Worm (Caenorhabditis elegans) whole organism, late embryonic: Measurements from ENCODE around the gene srj-42.

Experiments
- C38D4.7 ChIP-seq: fragments of 200-800 bp; sonication (Bioruptor generic); optimal IDR thresholded peaks from 2 replicates; lab custom pipeline; 2018; ENCODE audit warnings: mild to moderate bottlenecking, missing genetic modification characterization, moderate library complexity, missing compliant biosample characterization
- F13H6.1 ChIP-seq: sonication (generic microtip); optimal IDR thresholded peaks from 2 replicates; lab custom pipeline; 2016; ENCODE audit warnings: missing genetic modification characterization, missing compliant biosample characterization
- K09A11.1 ChIP-seq: sonication (generic microtip); optimal IDR thresholded peaks from 2 replicates; lab custom pipeline; 2017; ENCODE audit warnings: antibody characterized with exemption, mild to moderate bottlenecking, missing genetic modification characterization, missing compliant biosample characterization; ENCODE audit not compliant: insufficient read depth
- Y22D7AL.16 ChIP-seq: sonication (generic microtip); optimal IDR thresholded peaks from 2 replicates; lab custom pipeline; 2016; ENCODE audit warnings: missing genetic modification characterization, missing compliant biosample characterization
- ceh-14 ChIP-seq: sonication (generic microtip); optimal IDR thresholded peaks from 2 replicates; lab custom pipeline; 2016; ENCODE audit warnings: missing genotype, missing genetic modification characterization, missing compliant biosample characterization
- ceh-18 ChIP-seq: sonication (generic microtip); optimal IDR thresholded peaks from 2 replicates; lab custom pipeline; 2016; ENCODE audit warnings: missing genetic modification characterization, missing compliant biosample characterization
- ceh-19 ChIP-seq: fragments of 200-800 bp; sonication (Bioruptor generic); optimal IDR thresholded peaks from 2 replicates; lab custom pipeline; 2018; ENCODE audit warnings: mild to moderate bottlenecking, missing genetic modification characterization, missing compliant biosample characterization
- ceh-22 ChIP-seq: sonication (generic microtip); optimal IDR thresholded peaks from 2 replicates; lab custom pipeline; 2017; ENCODE audit warnings: missing biosample characterization, missing genetic modification characterization
- ceh-24 ChIP-seq: sonication (generic microtip); optimal IDR thresholded peaks from 2 replicates; lab custom pipeline; 2016; ENCODE audit warnings: mild to moderate bottlenecking, missing genetic modification characterization, missing compliant biosample characterization
- ceh-34 ChIP-seq: sonication (generic microtip); optimal IDR thresholded peaks from 2 replicates; lab custom pipeline; 2016; ENCODE audit warnings: mild to moderate bottlenecking, missing genetic modification characterization, missing compliant biosample characterization
- ceh-48 ChIP-seq: sonication (generic microtip); optimal IDR thresholded peaks from 2 replicates; lab custom pipeline; 2016; ENCODE audit warnings: missing genetic modification characterization, inconsistent platforms, missing compliant biosample characterization
- ceh-6 ChIP-seq: fragments of 200-800 bp; sonication (Bioruptor generic); optimal IDR thresholded peaks from 2 replicates; lab custom pipeline; 2018; ENCODE audit warnings: mild to moderate bottlenecking, missing genetic modification characterization, missing compliant biosample characterization
- ceh-9 ChIP-seq: sonication (generic microtip); optimal IDR thresholded peaks from 2 replicates; lab custom pipeline; 2016; ENCODE audit warnings: mild to moderate bottlenecking, missing genetic modification characterization, inconsistent platforms, missing compliant biosample characterization
- dve-1 ChIP-seq: sonication (generic microtip); optimal IDR thresholded peaks from 2 replicates; lab custom pipeline; 2017; ENCODE audit warnings: antibody characterized with exemption, mild to moderate bottlenecking, missing genetic modification characterization, missing compliant biosample characterization
- elt-2 ChIP-seq: sonication (generic microtip); optimal IDR thresholded peaks from 2 replicates; lab custom pipeline; 2016; ENCODE audit warnings: missing genetic modification reagents, missing genetic modification characterization, missing compliant biosample characterization
- eyg-1 ChIP-seq: sonication (generic microtip); optimal IDR thresholded peaks from 2 replicates; lab custom pipeline; 2016; ENCODE audit warnings: missing genotype, missing genetic modification characterization, missing compliant biosample characterization
- fkh-10 ChIP-seq: fragments of 150-350 bp; optimal IDR thresholded peaks from 2 replicates; lab custom pipeline; 2014; ENCODE audit warnings: missing biosample characterization, missing genetic modification reagents, missing genetic modification characterization
- fkh-6 ChIP-seq: sonication (generic microtip); optimal IDR thresholded peaks from 2 replicates; lab custom pipeline; 2016; ENCODE audit warnings: missing genetic modification characterization, missing compliant biosample characterization
- hlh-13 ChIP-seq: fragments of 200-800 bp; sonication (Bioruptor generic); optimal IDR thresholded peaks from 2 replicates; lab custom pipeline; 2018; ENCODE audit warnings: mild to moderate bottlenecking, missing genetic modification characterization, missing compliant biosample characterization
- hlh-15 ChIP-seq: sonication (generic microtip); optimal IDR thresholded peaks from 2 replicates; lab custom pipeline; 2016; ENCODE audit warnings: missing genetic modification characterization, missing compliant biosample characterization
- hlh-30 ChIP-seq: sonication (generic microtip); optimal IDR thresholded peaks from 2 replicates; lab custom pipeline; 2017; ENCODE audit warnings: antibody characterized with exemption, missing genetic modification characterization, missing compliant biosample characterization; ENCODE audit not compliant: insufficient read depth
- hlh-6 ChIP-seq: sonication (generic microtip); optimal IDR thresholded peaks from 2 replicates; lab custom pipeline; 2016; ENCODE audit warnings: missing genotype, missing genetic modification characterization, missing compliant biosample characterization
- lim-6 ChIP-seq: sonication (generic microtip); optimal IDR thresholded peaks from 2 replicates; lab custom pipeline; 2016; ENCODE audit warnings: missing genetic modification characterization, missing compliant biosample characterization
- madf-2 ChIP-seq: sonication (generic microtip); optimal IDR thresholded peaks from 2 replicates; lab custom pipeline; 2017; ENCODE audit warnings: missing genetic modification characterization, missing compliant biosample characterization
- mec-3 ChIP-seq: sonication (generic microtip); optimal IDR thresholded peaks from 2 replicates; lab custom pipeline; 2016; ENCODE audit warnings: borderline replicate concordance, missing genetic modification characterization, missing compliant biosample characterization
- nfya-1 ChIP-seq: sonication (generic microtip); optimal IDR thresholded peaks from 2 replicates; lab custom pipeline; 2017; ENCODE audit warnings: missing genetic modification characterization, mild to moderate bottlenecking, missing compliant biosample characterization, antibody characterized with exemption, moderate library complexity
- nhr-11 ChIP-seq: fragments of 150-350 bp; optimal IDR thresholded peaks from 2 replicates; lab custom pipeline; 2014; ENCODE audit warnings: missing biosample characterization, missing genetic modification characterization
- pax-1 ChIP-seq: fragments of 150-350 bp; optimal IDR thresholded peaks from 2 replicates; lab custom pipeline; 2014; ENCODE audit warnings: missing biosample characterization, missing genetic modification characterization
- pha-2 ChIP-seq: sonication (generic microtip); optimal IDR thresholded peaks from 2 replicates; lab custom pipeline; 2017; ENCODE audit warnings: mild to moderate bottlenecking, missing genetic modification characterization, missing compliant biosample characterization
- pros-1 ChIP-seq: fragments of 150-350 bp; optimal IDR thresholded peaks from 2 replicates; lab custom pipeline; 2014; ENCODE audit warnings: missing biosample characterization, missing genetic modification reagents, missing genetic modification characterization
- ref-2 ChIP-seq: sonication (generic microtip); optimal IDR thresholded peaks from 2 replicates; lab custom pipeline; 2016; ENCODE audit warnings: missing genetic modification characterization, missing compliant biosample characterization
- rnt-1 ChIP-seq: sonication (generic microtip); optimal IDR thresholded peaks from 2 replicates; lab custom pipeline; 2016; ENCODE audit warnings: missing genetic modification characterization, missing compliant biosample characterization
- sox-2 ChIP-seq: fragments of 200-800 bp; sonication (Bioruptor generic); IDR thresholded peaks from 2 replicates; pipeline ENCODE4 v1.3.6; 2022; ENCODE audit warnings: missing genetic modification reagents, missing genetic modification characterization, missing compliant biosample characterization
- sox-4 ChIP-seq: sonication (generic microtip); optimal IDR thresholded peaks from 2 replicates; lab custom pipeline; 2017; ENCODE audit warnings: mild to moderate bottlenecking, missing genetic modification characterization, inconsistent platforms, missing compliant biosample characterization
- syd-9 ChIP-seq: sonication (generic microtip); optimal IDR thresholded peaks from 2 replicates; lab custom pipeline; 2016; ENCODE audit warnings: mild to moderate bottlenecking, missing genetic modification characterization, moderate library complexity, missing compliant biosample characterization
- tbx-2 ChIP-seq: sonication (generic microtip); optimal IDR thresholded peaks from 2 replicates; lab custom pipeline; 2016; ENCODE audit warnings: missing genetic modification characterization, missing compliant biosample characterization
- tbx-7 ChIP-seq: sonication (generic microtip); optimal IDR thresholded peaks from 2 replicates; lab custom pipeline; 2016; ENCODE audit warnings: missing genotype, missing genetic modification characterization, missing compliant biosample characterization
- unc-3 ChIP-seq, 2 experiments: fragments of 200-800 bp in 1 of 2; sonication (Bioruptor generic) in 1 of 2; sonication (generic microtip) in 1 of 2; conservative IDR thresholded peaks in 1 of 2; optimal IDR thresholded peaks in 1 of 2; 2 replicates each; pipeline versions ENCODE4 v1.3.6 to Lab custom; 2016 to 2022; ENCODE audit warnings: missing compliant biosample characterization in 2 of 2, missing genetic modification characterization in 2 of 2, missing genetic modification reagents in 1 of 2
- unc-55 ChIP-seq: sonication (generic microtip); optimal IDR thresholded peaks from 2 replicates; lab custom pipeline; 2017; ENCODE audit warnings: missing biosample characterization, missing genetic modification reagents, missing genetic modification characterization
- unc-86 ChIP-seq: sonication (generic microtip); optimal IDR thresholded peaks from 2 replicates; lab custom pipeline; 2016; ENCODE audit warnings: missing genetic modification characterization, missing compliant biosample characterization

srj-42 gene

ce11 chrIV:15220253-15220652 lies 31.8 kb downstream of the srj-42 start, which contains the start of gene Y40H7A.11:
Gene Y40H7A.11 (minus strand): TSS chrIV:15220353.
- TF ChIP-seq unc-86 (tag; lab: Kevin White, UChicago) (no peak), hlh-13 (GFP tag; lab: Kevin White, UChicago) (no peak), sox-2 (GFP tag; lab: Robert Waterston, UW) (no peak), ceh-22 (tag; lab: Kevin White, UChicago) (no peak), Y22D7AL.16 (no peak), ceh-9 (tag; lab: Kevin White, UChicago) (no peak), ceh-18 (no peak)

ce11 chrIV:15215470-15215869 lies 36.6 kb downstream of the srj-42 start, which contains the start of gene Y40H7A.10:
Gene Y40H7A.10 (minus strand): TSS chrIV:15215597.
- TF ChIP-seq lim-6 (no peak), pros-1 (tag; lab: Kevin White, UChicago) (no peak), C38D4.7 (GFP tag; lab: Kevin White, UChicago) (no peak), hlh-30 (no peak), ceh-14 (no peak), ceh-9 (tag; lab: Kevin White, UChicago) (no peak), ceh-34 (tag; lab: Kevin White, UChicago) (no peak), tbx-7 (tag; lab: Kevin White, UChicago) (no peak)
- TF ChIP-seq, all 69 proteins: peak for 0

- TF ChIP-seq hlh-6 (no peak), mec-3 (tag; lab: Kevin White, UChicago) (no peak), lim-6 (no peak), nfya-1 (tag; lab: Kevin White, UChicago) (no peak), ceh-18 (no peak), Y22D7AL.16 (no peak), F13H6.1 (tag; lab: Kevin White, UChicago) (no peak), rnt-1 (tag; lab: Kevin White, UChicago) (no peak), ceh-48 (tag; lab: Kevin White, UChicago) (no peak), dve-1 (tag; lab: Kevin White, UChicago) (no peak), hlh-30 (no peak), eyg-1 (tag; lab: Kevin White, UChicago) (no peak), ceh-9 (tag; lab: Kevin White, UChicago) (no peak), elt-2 (tag; lab: Kevin White, UChicago) (no peak), pax-1 (tag; lab: Kevin White, UChicago) (no peak), nhr-11 (tag; lab: Kevin White, UChicago) (no peak)
Observed at ce11 chrIV:15214694-15215093, 37.4 kb downstream of the srj-42 start.

DNA sequence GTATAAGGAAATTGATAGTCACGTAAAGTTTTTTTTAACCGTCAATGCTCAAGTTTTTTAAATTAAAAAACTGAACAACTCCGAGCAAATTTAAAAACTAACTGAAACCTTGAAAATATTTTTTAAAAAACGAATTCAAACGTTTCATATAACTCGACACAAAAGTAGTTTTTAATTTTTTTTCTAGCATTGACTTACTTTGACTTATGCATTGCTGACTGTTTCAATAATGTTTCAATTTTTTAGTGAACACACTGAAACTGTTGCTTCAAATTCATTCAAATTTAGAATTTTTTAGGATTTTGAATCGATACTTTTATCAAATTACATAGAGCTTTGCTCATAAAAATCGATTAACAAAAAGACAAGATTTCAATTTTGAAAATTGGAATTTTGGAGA lies 41.6 kb downstream of the srj-42 start:
- no peak for TF ChIP-seq unc-55
- no peak for TF ChIP-seq fkh-6 (tag; lab: Kevin White, UChicago)
- no peak for TF ChIP-seq ceh-9 (tag; lab: Kevin White, UChicago)
- TF ChIP-seq tbx-7 (tag; lab: Kevin White, UChicago), result no peak
- TF ChIP-seq ceh-19 (GFP tag; lab: Kevin White, UChicago), result no peak
- TF ChIP-seq rnt-1 (tag; lab: Kevin White, UChicago), result no peak
- no peak for TF ChIP-seq ceh-24
- TF ChIP-seq K09A11.1 (tag; lab: Kevin White, UChicago), result no peak
- TF ChIP-seq madf-2, result no peak
- no peak for TF ChIP-seq fkh-10
- TF ChIP-seq unc-3 (GFP tag; conservative IDR thresholded peaks at IDR 0.05; lab: Robert Waterston, UW), result no peak
- no peak for TF ChIP-seq unc-3 (tag; optimal IDR thresholded peaks at IDR 0.05; lab: Kevin White, UChicago)
- no peak for TF ChIP-seq ref-2 (tag; lab: Kevin White, UChicago)
- TF ChIP-seq syd-9 (tag; lab: Kevin White, UChicago), result no peak
- TF ChIP-seq hlh-15 (tag; lab: Kevin White, UChicago), result no peak
- no peak for TF ChIP-seq elt-2 (tag; lab: Kevin White, UChicago)
- no peak for TF ChIP-seq tbx-2
- TF ChIP-seq pha-2 (tag; lab: Kevin White, UChicago), result no peak
- TF ChIP-seq ceh-6, result no peak
- TF ChIP-seq sox-4 (tag; lab: Kevin White, UChicago), result no peak
- no peak for TF ChIP-seq ceh-34 (tag; lab: Kevin White, UChicago)
